Fruit fly (Drosophila melanogaster) whole organism, embryonic: Measurements from ENCODE around the gene CG32801.

Source experiments
- Ada2b ChIP-seq: fragments of 200-800 bp; sonication (Bioruptor generic); IDR thresholded peaks from 2 replicates; pipeline ENCODE4 v1.3.6; 2022; ENCODE audit warnings: missing biosample characterization, missing genetic modification characterization
- Aef1 ChIP-seq: fragments of 200-800 bp; sonication (Bioruptor generic); IDR thresholded peaks from 3 replicates; pipeline ENCODE4 v1.3.6; 2022; ENCODE audit warnings: missing biosample characterization, missing genetic modification characterization
- Blimp-1 ChIP-seq: fragments of 200-800 bp; sonication (Bioruptor generic); optimal IDR thresholded peaks from 3 replicates; lab custom pipeline; 2018; ENCODE audit warnings: missing biosample characterization, missing genetic modification characterization, mild to moderate bottlenecking, moderate library complexity, missing genetic modification reagents
- CG10274 ChIP-seq: fragments of 200-800 bp; sonication (Bioruptor generic); optimal IDR thresholded peaks from 3 replicates; lab custom pipeline; 2017; ENCODE audit warnings: missing biosample characterization, mild to moderate bottlenecking, missing genetic modification characterization
- CG10321 ChIP-seq: fragments of 200-800 bp; sonication (Bioruptor generic); IDR thresholded peaks from 2 replicates; pipeline ENCODE4 v1.3.6; 2022; ENCODE audit warnings: missing biosample characterization, missing genetic modification characterization
- CG10979 ChIP-seq: fragments of 200-800 bp; sonication (Bioruptor generic); optimal IDR thresholded peaks from 2 replicates; lab custom pipeline; 2018; ENCODE audit warnings: missing biosample characterization, mild to moderate bottlenecking, missing genetic modification characterization, moderate library complexity
- CG11085 ChIP-seq: fragments of 200-800 bp; sonication (Bioruptor generic); IDR thresholded peaks from 2 replicates; pipeline ENCODE4 v1.3.6; 2022; ENCODE audit warnings: missing biosample characterization, missing genetic modification characterization
- CG11398 ChIP-seq: fragments of 200-800 bp; sonication (Bioruptor generic); optimal IDR thresholded peaks from 2 replicates; lab custom pipeline; 2016; ENCODE audit warnings: missing biosample characterization, missing genetic modification characterization
- CG12299 ChIP-seq: fragments of 200-800 bp; sonication (Bioruptor generic); optimal IDR thresholded peaks from 2 replicates; lab custom pipeline; 2018; ENCODE audit warnings: missing biosample characterization, mild to moderate bottlenecking, missing genetic modification characterization
- CG1233 ChIP-seq: fragments of 200-800 bp; sonication (Bioruptor generic); optimal IDR thresholded peaks from 4 replicates; lab custom pipeline; 2018; ENCODE audit warnings: missing biosample characterization, mild to moderate bottlenecking, missing genetic modification characterization
- CG13424 ChIP-seq: fragments of 200-800 bp; sonication (Bioruptor generic); optimal IDR thresholded peaks from 2 replicates; lab custom pipeline; 2019; ENCODE audit warnings: missing biosample characterization, mild to moderate bottlenecking, missing genetic modification characterization, moderate library complexity
- CG14014 ChIP-seq: fragments of 200-800 bp; sonication (Bioruptor generic); IDR thresholded peaks from 2 replicates; pipeline ENCODE4 v1.3.6; 2022; ENCODE audit warnings: missing biosample characterization, missing genetic modification characterization
- CG14050 ChIP-seq: fragments of 200-800 bp; sonication (Bioruptor generic); IDR thresholded peaks from 3 replicates; pipeline ENCODE4 v1.3.6; 2022; ENCODE audit warnings: missing biosample characterization, missing genetic modification characterization
- CG14441 ChIP-seq: fragments of 200-800 bp; sonication (Bioruptor generic); IDR thresholded peaks from 2 replicates; pipeline ENCODE4 v1.3.6; 2022; ENCODE audit warnings: missing biosample characterization, missing genetic modification characterization
- CG14860 ChIP-seq: fragments of 200-800 bp; sonication (Bioruptor generic); IDR thresholded peaks from 3 replicates; pipeline ENCODE4 v1.3.6; 2022; ENCODE audit warnings: missing biosample characterization, missing genetic modification characterization; ENCODE audit not compliant: partially characterized antibody
- CG1529 ChIP-seq: fragments of 200-800 bp; sonication (Bioruptor generic); optimal IDR thresholded peaks from 3 replicates; lab custom pipeline; 2018; ENCODE audit warnings: missing biosample characterization, missing genetic modification characterization
- CG17328 ChIP-seq: fragments of 200-800 bp; sonication (Bioruptor generic); IDR thresholded peaks from 2 replicates; pipeline ENCODE4 v1.3.6; 2022; ENCODE audit warnings: missing biosample characterization, missing genetic modification characterization
- CG17829 ChIP-seq: fragments of 200-800 bp; optimal IDR thresholded peaks from 2 replicates; lab custom pipeline; 2019; ENCODE audit warnings: missing biosample characterization, mild to moderate bottlenecking, missing genetic modification characterization, moderate library complexity
- CG2120 ChIP-seq: fragments of 200-800 bp; sonication (Bioruptor generic); optimal IDR thresholded peaks from 3 replicates; lab custom pipeline; 2016; ENCODE audit warnings: missing biosample characterization, missing genetic modification characterization
- CG33213 ChIP-seq: fragments of 200-800 bp; sonication (Bioruptor generic); optimal IDR thresholded peaks from 3 replicates; lab custom pipeline; 2016; ENCODE audit warnings: missing biosample characterization, missing genetic modification characterization
- CG33557 ChIP-seq: fragments of 200-800 bp; sonication (Bioruptor generic); optimal IDR thresholded peaks from 2 replicates; lab custom pipeline; 2019; ENCODE audit warnings: missing biosample characterization, mild to moderate bottlenecking, missing genetic modification characterization, moderate library complexity
- CG3847 ChIP-seq: fragments of 200-800 bp; sonication (Bioruptor generic); IDR thresholded peaks from 2 replicates; pipeline ENCODE4 v1.3.6; 2022; ENCODE audit warnings: missing biosample characterization, missing genetic modification characterization
- CG3995 ChIP-seq: fragments of 200-800 bp; sonication (Bioruptor generic); optimal IDR thresholded peaks from 3 replicates; lab custom pipeline; 2016; ENCODE audit warnings: missing biosample characterization, missing genetic modification characterization
- CG6254 ChIP-seq: fragments of 200-800 bp; sonication (Bioruptor generic); optimal IDR thresholded peaks from 3 replicates; lab custom pipeline; 2017; ENCODE audit warnings: mild to moderate bottlenecking, missing biosample characterization, missing genetic modification reagents, missing genetic modification characterization
- CG6683 ChIP-seq: fragments of 200-800 bp; sonication (Bioruptor generic); optimal IDR thresholded peaks from 2 replicates; lab custom pipeline; 2017; ENCODE audit warnings: missing biosample characterization, mild to moderate bottlenecking, missing genetic modification characterization, missing genetic modification reagents
- CG8478 ChIP-seq: fragments of >200 bp; optimal IDR thresholded peaks from 2 replicates; lab custom pipeline; 2018
- CG9727 ChIP-seq: fragments of 200-800 bp; sonication (Bioruptor generic); optimal IDR thresholded peaks from 3 replicates; lab custom pipeline; 2017; ENCODE audit warnings: missing biosample characterization, mild to moderate bottlenecking, missing genetic modification characterization
- CG9876 ChIP-seq: fragments of 200-800 bp; sonication (Bioruptor generic); optimal IDR thresholded peaks from 2 replicates; lab custom pipeline; 2016; ENCODE audit warnings: missing biosample characterization, missing genetic modification characterization
- Ets97D ChIP-seq: fragments of 200-800 bp; sonication (Bioruptor generic); optimal IDR thresholded peaks from 3 replicates; lab custom pipeline; 2016; ENCODE audit warnings: missing biosample characterization, missing genetic modification characterization
- Fer1 ChIP-seq: fragments of 200-800 bp; sonication (Bioruptor generic); optimal IDR thresholded peaks from 2 replicates; lab custom pipeline; 2017; ENCODE audit warnings: missing biosample characterization, mild to moderate bottlenecking, missing genetic modification characterization
- HLH54F ChIP-seq: fragments of 200-800 bp; sonication (Bioruptor generic); optimal IDR thresholded peaks from 3 replicates; lab custom pipeline; 2016; ENCODE audit warnings: missing biosample characterization, missing genetic modification characterization
- Lpt ChIP-seq: fragments of >200 bp; optimal IDR thresholded peaks from 2 replicates; lab custom pipeline; 2018; ENCODE audit warnings: missing biosample characterization, missing genetic modification characterization
- MTF-1 ChIP-seq: fragments of 200-800 bp; sonication (Bioruptor generic); optimal IDR thresholded peaks from 2 replicates; lab custom pipeline; 2018; ENCODE audit warnings: missing biosample characterization, mild to moderate bottlenecking, missing genetic modification characterization, borderline replicate concordance
- NC2α ChIP-seq: fragments of 200-800 bp; sonication (Bioruptor generic); optimal IDR thresholded peaks from 2 replicates; lab custom pipeline; 2016; ENCODE audit warnings: missing biosample characterization, missing genetic modification characterization
- Nf-YA ChIP-seq: fragments of 200-800 bp; sonication (Bioruptor generic); IDR thresholded peaks from 2 replicates; pipeline ENCODE4 v1.3.6; 2022; ENCODE audit warnings: missing biosample characterization, missing genetic modification characterization
- Nf-YB ChIP-seq: fragments of 200-800 bp; sonication (Bioruptor generic); optimal IDR thresholded peaks from 3 replicates; lab custom pipeline; 2019; ENCODE audit warnings: missing biosample characterization, mild to moderate bottlenecking, missing genetic modification characterization, moderate library complexity
- Ptx1 ChIP-seq: fragments of 200-800 bp; sonication (Bioruptor generic); IDR thresholded peaks from 2 replicates; pipeline ENCODE4 v1.3.6; 2022; ENCODE audit warnings: missing biosample characterization, missing genetic modification characterization
- Side ChIP-seq: fragments of 200-800 bp; sonication (Bioruptor generic); optimal IDR thresholded peaks from 2 replicates; lab custom pipeline; 2016; ENCODE audit warnings: missing biosample characterization, missing genetic modification characterization
- Tbp ChIP-seq: fragments of >200 bp; optimal IDR thresholded peaks from 2 replicates; lab custom pipeline; 2018; ENCODE audit warnings: missing biosample characterization, missing genetic modification characterization
- ap ChIP-seq: fragments of 200-800 bp; sonication (Bioruptor generic); IDR thresholded peaks from 2 replicates; pipeline ENCODE4 v1.3.6; 2022; ENCODE audit warnings: missing biosample characterization, missing genetic modification characterization
- ato ChIP-seq: fragments of 200-800 bp; sonication (Bioruptor generic); IDR thresholded peaks from 2 replicates; pipeline ENCODE4 v1.3.6; 2022; ENCODE audit warnings: missing biosample characterization, missing genetic modification characterization; ENCODE audit not compliant: partially characterized antibody
- btn ChIP-seq: fragments of 200-800 bp; sonication (Bioruptor generic); optimal IDR thresholded peaks from 2 replicates; lab custom pipeline; 2016; ENCODE audit warnings: missing biosample characterization, missing genetic modification characterization
- fd96Cb ChIP-seq: fragments of 200-800 bp; sonication (Bioruptor generic); optimal IDR thresholded peaks from 2 replicates; lab custom pipeline; 2018; ENCODE audit warnings: missing biosample characterization, mild to moderate bottlenecking, missing genetic modification characterization, moderate library complexity
- fru ChIP-seq: fragments of >200 bp; optimal IDR thresholded peaks from 2 replicates; lab custom pipeline; 2017
- ftz-f1 ChIP-seq: fragments of 200-800 bp; sonication (Bioruptor generic); optimal IDR thresholded peaks from 2 replicates; lab custom pipeline; 2016; ENCODE audit warnings: missing biosample characterization, missing genetic modification characterization
- gce ChIP-seq: fragments of 200-800 bp; sonication (Bioruptor generic); IDR thresholded peaks from 3 replicates; pipeline ENCODE4 v1.3.6; 2022; ENCODE audit warnings: missing biosample characterization, missing genetic modification characterization
- gcm2 ChIP-seq: fragments of 200-800 bp; sonication (Bioruptor generic); optimal IDR thresholded peaks from 2 replicates; lab custom pipeline; 2016; ENCODE audit warnings: missing biosample characterization, missing genetic modification characterization
- pfk ChIP-seq: fragments of 200-800 bp; sonication (Bioruptor generic); optimal IDR thresholded peaks from 2 replicates; lab custom pipeline; 2018; ENCODE audit warnings: missing biosample characterization, mild to moderate bottlenecking, missing genetic modification characterization, moderate library complexity
- sna ChIP-seq: fragments of 200-800 bp; sonication (Bioruptor generic); IDR thresholded peaks from 2 replicates; pipeline ENCODE4 v1.3.6; 2022; ENCODE audit warnings: missing biosample characterization, missing genetic modification characterization; ENCODE audit not compliant: partially characterized antibody
- toy ChIP-seq: fragments of 200-800 bp; sonication (Bioruptor generic); IDR thresholded peaks from 2 replicates; pipeline ENCODE4 v1.3.6; 2022; ENCODE audit warnings: missing biosample characterization, missing genetic modification characterization
- vvl ChIP-seq: fragments of 200-800 bp; sonication (Bioruptor generic); IDR thresholded peaks from 2 replicates; pipeline ENCODE4 v1.3.6; 2022; ENCODE audit warnings: missing biosample characterization, missing genetic modification characterization
- zen ChIP-seq: fragments of 200-800 bp; sonication (Bioruptor generic); optimal IDR thresholded peaks from 3 replicates; lab custom pipeline; 2018; ENCODE audit warnings: missing biosample characterization, mild to moderate bottlenecking, missing genetic modification characterization, moderate library complexity

The CG32801 gene

dm6 chrX:1940020-1940419 lies 37.0 kb upstream of the CG32801 start, which contains the start of the genes CG3857 and CG3587 (continued):
- TF ChIP-seq fru (lab: Kevin White, UChicago) (no peak), CG33557 (GFP tag; lab: Kevin White, UChicago) (peak; percentile 54), ato (GFP tag; lab: Robert Waterston, UW) (no peak), ftz-f1 (no peak), CG6683 (GFP tag; lab: Kevin White, UChicago) (no peak), Lpt (GFP tag; lab: Kevin White, UChicago) (no peak), MTF-1 (GFP tag; lab: Kevin White, UChicago) (no peak), gce (GFP tag; lab: Robert Waterston, UW) (no peak), Ada2b (GFP tag; lab: Robert Waterston, UW) (peak; percentile 54), CG6254 (GFP tag; lab: Kevin White, UChicago) (no peak), Ets97D (GFP tag; lab: Kevin White, UChicago) (peak; percentile 80), ap (GFP tag; lab: Robert Waterston, UW) (0 out of 2 replicates have a peak, but pooled peaks have one; percentile 18), CG17829 (tag; lab: Kevin White, UChicago) (peak; percentile 74), sna (no peak), Aef1 (GFP tag; lab: Robert Waterston, UW) (peak; percentile 74), CG3995 (GFP tag; lab: Kevin White, UChicago) (peak; percentile 68), CG8478 (lab: Kevin White, UChicago) (no peak), CG1529 (peak; percentile 55), CG10321 (no peak), btn (GFP tag; lab: Kevin White, UChicago) (peak; percentile 23), CG9727 (GFP tag; lab: Kevin White, UChicago) (peak; percentile 76), Ptx1 (peak; percentile 79), CG14860 (no peak), CG14050 (peak; percentile 53; the same call in 1 of the 3 replicates), HLH54F (GFP tag; lab: Kevin White, UChicago) (peak; percentile 80), CG14014 (GFP tag; lab: Robert Waterston, UW) (peak; percentile 71), zen (tag; lab: Kevin White, UChicago) (peak; percentile 52), CG11398 (GFP tag; lab: Kevin White, UChicago) (peak; percentile 80), Blimp-1 (peak; percentile 49), CG10274 (GFP tag; lab: Kevin White, UChicago) (peak; percentile 1), CG2120 (peak; percentile 91), CG1233 (GFP tag; lab: Kevin White, UChicago) (peak; percentile 50), Nf-YB (GFP tag; lab: Kevin White, UChicago) (peak; percentile 44), pfk (GFP tag; lab: Kevin White, UChicago) (peak; percentile 39), gcm2 (GFP tag; lab: Kevin White, UChicago) (peak; percentile 59), toy (GFP tag; lab: Robert Waterston, UW) (no peak), Fer1 (GFP tag; lab: Kevin White, UChicago) (peak; percentile 61), CG33213 (GFP tag; lab: Kevin White, UChicago) (peak; percentile 73), CG17328 (GFP tag; lab: Robert Waterston, UW) (peak; percentile 59; the same call in 1 of the 2 replicates), CG10979 (tag; lab: Kevin White, UChicago) (peak; percentile 54), NC2α (peak; percentile 45), Tbp (GFP tag; lab: Kevin White, UChicago) (peak; percentile 65), CG12299 (peak; percentile 32), CG3847 (GFP tag; lab: Robert Waterston, UW) (peak; percentile 79), Side (GFP tag; lab: Kevin White, UChicago) (peak; percentile 61), vvl (GFP tag; lab: Robert Waterston, UW) (peak; percentile 37; the same call in 1 of the 2 replicates), fd96Cb (tag; lab: Kevin White, UChicago) (peak; percentile 47), CG13424 (tag; lab: Kevin White, UChicago) (peak; percentile 55), Nf-YA (no peak), CG11085 (peak; percentile 64), CG9876 (GFP tag; lab: Kevin White, UChicago) (peak; percentile 69), CG14441 (peak; percentile 50)
